Fruit fly (Drosophila melanogaster) whole organism, embryonic: ENCODE results near the gene Acp65Aa.

Source experiments
- Antp ChIP-seq: fragments of 200-800 bp; sonication (Bioruptor generic); optimal IDR thresholded peaks from 3 replicates; lab custom pipeline; 2016; ENCODE audit warnings: missing biosample characterization, missing genetic modification characterization
- CG10321 ChIP-seq: fragments of 200-800 bp; sonication (Bioruptor generic); IDR thresholded peaks from 2 replicates; pipeline ENCODE4 v1.3.6; 2022; ENCODE audit warnings: missing biosample characterization, missing genetic modification characterization
- CG10431 ChIP-seq: fragments of 200-800 bp; sonication (Bioruptor generic); optimal IDR thresholded peaks from 3 replicates; lab custom pipeline; 2018; ENCODE audit warnings: missing biosample characterization, mild to moderate bottlenecking, missing genetic modification characterization
- CG14667 ChIP-seq: fragments of 200-800 bp; sonication (Bioruptor generic); IDR thresholded peaks from 2 replicates; pipeline ENCODE4 v1.3.6; 2022; ENCODE audit warnings: missing biosample characterization, missing genetic modification characterization
- CG17802 ChIP-seq: fragments of 200-800 bp; sonication (Bioruptor generic); optimal IDR thresholded peaks from 2 replicates; lab custom pipeline; 2018; ENCODE audit warnings: missing biosample characterization, mild to moderate bottlenecking, missing genetic modification characterization, moderate library complexity
- CG18262 ChIP-seq: fragments of 200-800 bp; optimal IDR thresholded peaks from 3 replicates; lab custom pipeline; 2019; ENCODE audit warnings: missing biosample characterization, mild to moderate bottlenecking, missing genetic modification characterization, moderate library complexity
- CG1832 ChIP-seq: fragments of 200-800 bp; sonication (Bioruptor generic); optimal IDR thresholded peaks from 2 replicates; lab custom pipeline; 2017; ENCODE audit warnings: missing biosample characterization, mild to moderate bottlenecking, missing genetic modification characterization, inconsistent platforms
- CG34224 ChIP-seq: fragments of 200-800 bp; sonication (Bioruptor generic); IDR thresholded peaks from 3 replicates; pipeline ENCODE4 v1.3.6; 2022; ENCODE audit warnings: missing biosample characterization, missing genetic modification characterization; ENCODE audit not compliant: partially characterized antibody
- CG34422 ChIP-seq: fragments of 200-800 bp; sonication (Bioruptor generic); IDR thresholded peaks from 3 replicates; pipeline ENCODE4 v1.3.6; 2022; ENCODE audit warnings: missing biosample characterization, missing genetic modification characterization
- CG4360 ChIP-seq: fragments of 200-800 bp; sonication (Bioruptor generic); IDR thresholded peaks from 2 replicates; pipeline ENCODE4 v1.3.6; 2022; ENCODE audit warnings: missing biosample characterization, missing genetic modification characterization
- CG4617 ChIP-seq: fragments of 200-800 bp; sonication (Bioruptor generic); optimal IDR thresholded peaks from 3 replicates; lab custom pipeline; 2016; ENCODE audit warnings: missing biosample characterization, missing genetic modification characterization, borderline replicate concordance
- CG6854 ChIP-seq: fragments of 200-800 bp; sonication (Bioruptor generic); optimal IDR thresholded peaks from 3 replicates; lab custom pipeline; 2017; ENCODE audit warnings: missing biosample characterization, mild to moderate bottlenecking, missing genetic modification characterization
- CG8089 ChIP-seq: fragments of 200-800 bp; sonication (Bioruptor generic); optimal IDR thresholded peaks from 3 replicates; lab custom pipeline; 2016; ENCODE audit warnings: missing biosample characterization, missing genetic modification characterization
- CG8944 ChIP-seq: fragments of 200-800 bp; sonication (Bioruptor generic); optimal IDR thresholded peaks from 3 replicates; lab custom pipeline; 2016; ENCODE audit warnings: missing biosample characterization, missing genetic modification characterization
- CG9932 ChIP-seq: fragments of 200-800 bp; sonication (Bioruptor generic); IDR thresholded peaks from 2 replicates; pipeline ENCODE4 v1.3.6; 2022; ENCODE audit warnings: missing biosample characterization, missing genetic modification characterization
- D19A ChIP-seq: fragments of 200-800 bp; optimal IDR thresholded peaks from 3 replicates; lab custom pipeline; 2019; ENCODE audit warnings: missing biosample characterization, mild to moderate bottlenecking, missing genetic modification characterization, moderate library complexity
- Dref ChIP-seq: fragments of 200-800 bp; sonication (Bioruptor generic); IDR thresholded peaks from 2 replicates; pipeline ENCODE4 v1.3.6; 2022; ENCODE audit warnings: missing biosample characterization, missing genetic modification characterization
- Ets65A ChIP-seq: fragments of 200-800 bp; sonication (Bioruptor generic); peaks from one replicate; lab custom pipeline; 2016; ENCODE audit warnings: missing biosample characterization, missing genetic modification characterization
- HLH4C ChIP-seq: fragments of 200-800 bp; sonication (Bioruptor generic); IDR thresholded peaks from 3 replicates; pipeline ENCODE4 v1.3.6; 2022; ENCODE audit warnings: missing biosample characterization, missing genetic modification characterization; ENCODE audit not compliant: partially characterized antibody
- Lpt ChIP-seq: fragments of >200 bp; optimal IDR thresholded peaks from 2 replicates; lab custom pipeline; 2018; ENCODE audit warnings: missing biosample characterization, missing genetic modification characterization
- MESR4 ChIP-seq: fragments of 200-800 bp; sonication (Bioruptor generic); optimal IDR thresholded peaks from 2 replicates; lab custom pipeline; 2018; ENCODE audit warnings: missing biosample characterization, mild to moderate bottlenecking, missing genetic modification characterization, moderate library complexity
- NfI ChIP-seq: fragments of 200-800 bp; sonication (Bioruptor generic); optimal IDR thresholded peaks from 3 replicates; lab custom pipeline; 2018; ENCODE audit warnings: missing biosample characterization, mild to moderate bottlenecking, missing genetic modification characterization, moderate library complexity
- Opbp ChIP-seq: fragments of 200-800 bp; sonication (Bioruptor generic); IDR thresholded peaks from 3 replicates; pipeline ENCODE4 v1.3.6; 2022; ENCODE audit warnings: missing biosample characterization, missing genetic modification characterization; ENCODE audit not compliant: partially characterized antibody
- Poxn ChIP-seq: fragments of 200-800 bp; sonication (Bioruptor generic); IDR thresholded peaks from 2 replicates; pipeline ENCODE4 v1.3.6; 2022; ENCODE audit warnings: missing biosample characterization, missing genetic modification characterization
- Scr ChIP-seq: fragments of 200-800 bp; sonication (Bioruptor generic); IDR thresholded peaks from 2 replicates; pipeline ENCODE4 v1.3.6; 2022; ENCODE audit warnings: missing biosample characterization, missing genetic modification characterization; ENCODE audit not compliant: partially characterized antibody
- Sin3A ChIP-seq: fragments of >200 bp; optimal IDR thresholded peaks from 2 replicates; lab custom pipeline; 2018
- YL-1 ChIP-seq: fragments of 200-800 bp; sonication (Bioruptor generic); optimal IDR thresholded peaks from 3 replicates; lab custom pipeline; 2017; ENCODE audit warnings: missing biosample characterization, mild to moderate bottlenecking, missing genetic modification characterization
- az2 ChIP-seq: fragments of 200-800 bp; sonication (Bioruptor generic); optimal IDR thresholded peaks from 3 replicates; lab custom pipeline; 2016; ENCODE audit warnings: missing biosample characterization, missing genetic modification characterization
- cg ChIP-seq: fragments of 200-800 bp; sonication (Bioruptor generic); optimal IDR thresholded peaks from 3 replicates; lab custom pipeline; 2019; ENCODE audit warnings: missing biosample characterization, mild to moderate bottlenecking, missing genetic modification characterization, moderate library complexity
- corto ChIP-seq: fragments of 200-800 bp; sonication (Bioruptor generic); optimal IDR thresholded peaks from 2 replicates; lab custom pipeline; 2016; ENCODE audit warnings: missing biosample characterization, mild to moderate bottlenecking, missing genetic modification characterization, moderate library complexity
- crol ChIP-seq: fragments of 200-800 bp; sonication (Bioruptor generic); IDR thresholded peaks from 2 replicates; pipeline ENCODE4 v1.3.6; 2022; ENCODE audit warnings: missing biosample characterization, missing genetic modification characterization
- disco-r ChIP-seq: fragments of 200-800 bp; sonication (Bioruptor generic); optimal IDR thresholded peaks from 2 replicates; lab custom pipeline; 2016; ENCODE audit warnings: missing biosample characterization, missing genetic modification characterization
- fd102C ChIP-seq: fragments of 200-800 bp; sonication (Bioruptor generic); optimal IDR thresholded peaks from 2 replicates; lab custom pipeline; 2018; ENCODE audit warnings: missing biosample characterization, mild to moderate bottlenecking, missing genetic modification characterization, moderate library complexity
- fd3F ChIP-seq: fragments of 200-800 bp; sonication (Bioruptor generic); optimal IDR thresholded peaks from 2 replicates; lab custom pipeline; 2018; ENCODE audit warnings: missing biosample characterization, mild to moderate bottlenecking, missing genetic modification characterization, moderate library complexity
- ftz-f1 ChIP-seq: fragments of 200-800 bp; sonication (Bioruptor generic); optimal IDR thresholded peaks from 2 replicates; lab custom pipeline; 2016; ENCODE audit warnings: missing biosample characterization, missing genetic modification characterization
- ham ChIP-seq: fragments of 200-800 bp; sonication (Bioruptor generic); IDR thresholded peaks from 2 replicates; pipeline ENCODE4 v1.3.6; 2022; ENCODE audit warnings: missing biosample characterization, missing genetic modification characterization
- inv ChIP-seq: fragments of 200-800 bp; sonication (Bioruptor generic); IDR thresholded peaks from 2 replicates; pipeline ENCODE4 v1.3.6; 2022; ENCODE audit warnings: missing biosample characterization, missing genetic modification characterization; ENCODE audit not compliant: partially characterized antibody
- lmd ChIP-seq: fragments of 200-800 bp; sonication (Bioruptor generic); IDR thresholded peaks from 2 replicates; pipeline ENCODE4 v1.3.6; 2022; ENCODE audit warnings: missing biosample characterization, missing genetic modification characterization
- luna ChIP-seq: fragments of 200-800 bp; sonication (Bioruptor generic); optimal IDR thresholded peaks from 2 replicates; lab custom pipeline; 2016; ENCODE audit warnings: missing biosample characterization, missing genetic modification characterization
- phol ChIP-seq: fragments of 200-800 bp; sonication (Bioruptor generic); optimal IDR thresholded peaks from 3 replicates; lab custom pipeline; 2018; ENCODE audit warnings: missing biosample characterization, mild to moderate bottlenecking, missing genetic modification characterization, moderate library complexity
- sr ChIP-seq: fragments of 200-800 bp; sonication (Bioruptor generic); IDR thresholded peaks from 3 replicates; pipeline ENCODE4 v1.3.6; 2022; ENCODE audit warnings: missing biosample characterization, missing genetic modification characterization
- ttk ChIP-seq: fragments of 200-800 bp; sonication (Bioruptor generic); IDR thresholded peaks from 2 replicates; pipeline ENCODE4 v2.1.2; 2022; ENCODE audit warnings: missing biosample characterization, missing genetic modification characterization
- usp ChIP-seq: fragments of >200 bp; optimal IDR thresholded peaks from 2 replicates; lab custom pipeline; 2017; ENCODE audit warnings: missing biosample characterization, missing genetic modification characterization
- wek ChIP-seq: fragments of 200-800 bp; sonication (Bioruptor generic); optimal IDR thresholded peaks from 3 replicates; lab custom pipeline; 2018; ENCODE audit warnings: missing biosample characterization, mild to moderate bottlenecking, missing genetic modification characterization, moderate library complexity

The Acp65Aa gene

DNA sequence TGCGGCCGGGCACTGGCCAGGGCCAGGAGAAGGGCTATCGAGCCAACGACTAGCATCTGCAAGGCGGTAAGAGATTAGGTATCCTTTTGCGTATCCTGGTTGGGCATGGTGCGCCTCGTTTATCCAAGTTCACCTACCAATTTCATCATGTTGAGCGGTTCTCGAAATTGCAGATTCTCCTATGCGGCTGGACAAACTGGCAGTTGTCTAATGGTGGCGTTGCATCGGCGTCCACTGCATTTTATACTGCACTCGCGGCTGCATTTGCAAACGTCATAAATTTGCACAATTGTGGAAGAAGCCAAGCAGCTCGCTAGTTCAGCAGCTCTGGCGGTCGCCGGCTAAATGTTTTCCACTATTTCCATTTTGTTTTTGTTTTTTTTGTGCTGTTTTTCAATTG is at the start of gene Acp65Aa:
TSS of gene Acp65Aa (minus strand) at position 215 of the 400 bp plus-strand sequence.
- TF ChIP-seq lmd (GFP tag; lab: Robert Waterston, UW) (0 out of 2 replicates have a peak, but pooled peaks have one; percentile 4), CG9932 (no peak), Ets65A (GFP tag; lab: Kevin White, UChicago) (peak; percentile 90)

DNA sequence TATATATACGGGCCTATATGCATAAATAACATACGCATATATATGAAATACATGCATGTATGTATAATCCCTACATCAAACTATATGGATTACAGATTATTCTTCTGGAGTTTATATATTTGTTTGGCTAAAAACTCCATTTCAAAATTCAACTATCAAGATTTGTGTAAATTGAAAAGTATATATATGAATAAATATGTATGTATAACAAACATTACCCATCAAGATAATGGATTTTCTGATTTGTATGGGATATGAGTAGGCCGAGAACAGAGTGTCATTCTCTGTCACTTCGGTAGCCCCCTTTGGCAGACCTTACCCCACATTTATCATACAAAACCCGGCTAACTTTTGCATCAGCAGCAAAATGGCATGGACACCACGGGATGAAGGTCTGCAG is 47.6 kb upstream of the Acp65Aa start, which contains the start of gene CG8219:
TSS of gene CG8219 (plus strand) at position 301 of the 400 bp plus-strand sequence.
- TF ChIP-seq wek (GFP tag; lab: Kevin White, UChicago) (no peak), Poxn (GFP tag; lab: Robert Waterston, UW) (no peak), sr (GFP tag; lab: Robert Waterston, UW) (no peak), Antp (GFP tag; lab: Kevin White, UChicago) (no peak), Scr (GFP tag; lab: Robert Waterston, UW) (no peak), HLH4C (GFP tag; lab: Robert Waterston, UW) (no peak), CG8089 (no peak), CG4360 (GFP tag; lab: Robert Waterston, UW) (no peak), Lpt (GFP tag; lab: Kevin White, UChicago) (no peak)

DNA sequence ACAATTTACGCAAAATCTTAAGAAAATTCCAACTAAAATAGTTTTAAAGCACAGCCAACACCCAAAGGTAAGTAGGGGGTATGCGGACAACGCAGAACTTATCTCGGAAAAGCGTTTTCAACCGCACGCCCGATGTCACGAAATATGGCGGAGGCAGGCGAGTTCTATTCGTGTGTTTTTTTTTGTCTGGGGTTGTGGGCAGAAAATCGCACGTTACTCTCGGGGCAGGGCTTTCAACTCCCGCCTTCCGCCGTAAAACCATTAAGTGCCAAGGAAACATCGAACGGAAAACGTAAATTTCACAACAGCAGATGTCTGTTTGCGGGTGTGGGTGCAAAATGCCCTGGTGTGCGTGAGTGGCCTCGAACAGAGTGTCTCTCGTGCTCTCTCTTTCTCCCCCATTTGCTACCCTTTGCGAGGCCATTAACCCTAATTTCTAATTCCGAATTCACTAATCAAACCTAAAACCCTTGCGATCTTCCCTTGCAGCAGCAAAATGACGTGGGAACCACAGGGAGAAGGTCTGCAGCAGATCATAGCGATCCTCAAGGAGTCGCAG is 41.1 kb upstream of the Acp65Aa start:
- 0 out of 2 replicates have a peak, but pooled peaks have one; percentile 28 for TF ChIP-seq CG10321 (GFP tag; lab: Robert Waterston, UW)
- TF ChIP-seq Dref = no peak
- TF ChIP-seq ttk = peak; percentile 66
- TF ChIP-seq CG1832 (GFP tag; lab: Kevin White, UChicago) = peak; percentile 56
- peak; percentile 68 for TF ChIP-seq CG4617 (GFP tag; lab: Kevin White, UChicago)
- no peak for TF ChIP-seq CG6854 (GFP tag; lab: Kevin White, UChicago)
- TF ChIP-seq disco-r = no peak
- no peak for TF ChIP-seq CG17802 (tag; lab: Kevin White, UChicago)
- peak; percentile 51 for TF ChIP-seq Sin3A
- TF ChIP-seq cg (GFP tag; lab: Kevin White, UChicago) = peak; percentile 80
- peak; percentile 24 for TF ChIP-seq YL-1
- TF ChIP-seq Scr (GFP tag; lab: Robert Waterston, UW) = 0 out of 2 replicates have a peak, but pooled peaks have one; percentile 44
- TF ChIP-seq phol (tag; lab: Kevin White, UChicago) = peak; percentile 70
- peak; percentile 95 for TF ChIP-seq ftz-f1 (GFP tag; lab: Kevin White, UChicago)
- no peak for TF ChIP-seq fd3F (GFP tag; lab: Kevin White, UChicago)
- no peak for TF ChIP-seq CG10431 (GFP tag; lab: Kevin White, UChicago)
- TF ChIP-seq MESR4 (GFP tag; lab: Kevin White, UChicago) = peak; percentile 73
- TF ChIP-seq CG34422 (GFP tag; lab: Robert Waterston, UW) = peak; percentile 17; the same call in 1 of the 3 replicates
- TF ChIP-seq inv (GFP tag; lab: Robert Waterston, UW) = 0 out of 2 replicates have a peak, but pooled peaks have one; percentile 4

DNA sequence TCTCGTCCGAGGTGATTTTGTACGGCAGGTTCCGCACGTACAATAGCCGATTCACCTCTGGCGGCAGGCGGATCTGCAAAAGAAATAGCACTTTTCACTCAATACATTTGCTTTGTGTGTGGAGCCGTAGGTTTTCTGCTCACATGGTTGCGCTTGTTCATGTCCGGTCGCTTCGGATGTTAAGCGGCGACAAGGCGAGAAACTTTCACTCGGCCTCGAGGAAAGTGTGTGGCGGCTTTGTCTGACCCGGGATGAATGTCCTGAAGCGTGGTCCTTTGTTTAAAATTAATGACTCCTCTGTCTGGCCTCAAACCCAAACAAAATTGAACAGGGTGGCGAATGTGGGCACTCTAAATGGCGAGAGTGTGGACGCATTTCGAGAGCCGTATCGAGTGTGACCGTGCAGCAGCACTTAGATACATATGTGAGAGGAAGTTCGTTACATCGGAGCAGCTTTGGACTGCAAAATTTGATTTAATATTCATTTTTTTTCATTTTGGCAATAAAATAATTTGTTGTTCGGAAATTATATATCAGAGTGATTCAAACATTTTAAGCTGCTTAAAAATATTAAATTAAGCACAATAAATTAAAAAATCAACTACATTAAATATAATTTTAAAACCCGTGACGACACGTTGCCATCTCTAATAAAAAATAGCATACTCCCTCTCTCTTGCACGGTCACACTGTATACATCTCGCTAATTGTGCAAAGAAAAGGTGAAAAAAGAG is 40.4 kb upstream of the Acp65Aa start, which contains the start of the genes Sf3b6 and Tnpo:
TSS of gene Sf3b6 (minus strand) at position 358 of the 734 bp plus-strand sequence.
TSS of gene Tnpo (plus strand) at position 659 of the 734 bp plus-strand sequence.
- TF ChIP-seq CG14667 (GFP tag; lab: Robert Waterston, UW) (peak; percentile 78), NfI (GFP tag; lab: Kevin White, UChicago) (peak; percentile 75), usp (no peak), az2 (GFP tag; lab: Kevin White, UChicago) (peak; percentile 85), CG8944 (GFP tag; lab: Kevin White, UChicago) (peak; percentile 43), CG6854 (GFP tag; lab: Kevin White, UChicago) (no peak), fd102C (GFP tag; lab: Kevin White, UChicago) (no peak), ham (peak; percentile 49; the same call in 1 of the 2 replicates), luna (peak; percentile 9), corto (GFP tag; lab: Kevin White, UChicago) (no peak), Opbp (GFP tag; lab: Robert Waterston, UW) (no peak), CG34224 (GFP tag; lab: Robert Waterston, UW) (peak; percentile 36), lmd (GFP tag; lab: Robert Waterston, UW) (peak; percentile 85), D19A (tag; lab: Kevin White, UChicago) (no peak), crol (GFP tag; lab: Robert Waterston, UW) (no peak), CG18262 (tag; lab: Kevin White, UChicago) (peak; percentile 87)
